Fruit fly (Drosophila melanogaster): ENCODE results near the gene FucT6.

Gene FucT6

dm6 chrX:11660476-11660875, 49.3 kb downstream of the FucT6 start (continued):
- no peak for TF ChIP-seq ERR (GFP tag; optimal IDR thresholded peaks at IDR 0.05)
- no peak for TF ChIP-seq CG6254 (GFP tag; optimal IDR thresholded peaks at IDR 0.05)
- TF ChIP-seq otp (GFP tag; IDR thresholded peaks at IDR 0.05): no peak
- peak; percentile 80 for TF ChIP-seq Asciz (GFP tag; optimal IDR thresholded peaks at IDR 0.05)
- peak; percentile 32 for TF ChIP-seq CG13296 (GFP tag; optimal IDR thresholded peaks at IDR 0.05)
- no peak for TF ChIP-seq Optix (GFP tag; IDR thresholded peaks at IDR 0.05)
- TF ChIP-seq hkb (optimal IDR thresholded peaks at IDR 0.05): no peak
- TF ChIP-seq hkb (GFP tag; IDR thresholded peaks at IDR 0.05): peak; percentile 58; the same call in 1 of the 2 replicates
- peak; percentile 13 for TF ChIP-seq CG8281 (tag; optimal IDR thresholded peaks at IDR 0.05)
- TF ChIP-seq Jarid2 (GFP tag; optimal IDR thresholded peaks at IDR 0.05): no peak
- peak; percentile 27 for TF ChIP-seq Camta (GFP tag; optimal IDR thresholded peaks at IDR 0.05)
- no peak for TF ChIP-seq ham (GFP tag; IDR thresholded peaks at IDR 0.05)
- no peak for TF ChIP-seq z (GFP tag; IDR thresholded peaks at IDR 0.05)
- peak; percentile 83 for TF ChIP-seq ATbp (GFP tag; optimal IDR thresholded peaks at IDR 0.05)
- TF ChIP-seq CG7963 (GFP tag; IDR thresholded peaks at IDR 0.05; ENCODE audit: partially characterized antibody): no peak
- no peak for TF ChIP-seq cg (GFP tag; optimal IDR thresholded peaks at IDR 0.05)
- peak; percentile 47 for TF ChIP-seq CG11504 (tag; optimal IDR thresholded peaks at IDR 0.05)
- no peak for TF ChIP-seq CG3281 (GFP tag; optimal IDR thresholded peaks at IDR 0.05)
- no peak for TF ChIP-seq trem (tag; optimal IDR thresholded peaks at IDR 0.05)
- no peak for TF ChIP-seq sob (GFP tag; IDR thresholded peaks at IDR 0.05)
- no peak for TF ChIP-seq Bteb2 (GFP tag; optimal IDR thresholded peaks at IDR 0.05)
- peak; percentile 17 for TF ChIP-seq CG12391 (tag; optimal IDR thresholded peaks at IDR 0.05)
- TF ChIP-seq Meics (GFP tag; optimal IDR thresholded peaks at IDR 0.05): peak; percentile 9
- TF ChIP-seq jing (GFP tag; optimal IDR thresholded peaks at IDR 0.05): no peak
- TF ChIP-seq crol (GFP tag; IDR thresholded peaks at IDR 0.05): no peak
- no peak for TF ChIP-seq Antp (GFP tag; optimal IDR thresholded peaks at IDR 0.05)
- TF ChIP-seq sisA (GFP tag; IDR thresholded peaks at IDR 0.05): no peak
- TF ChIP-seq oc (tag; optimal IDR thresholded peaks at IDR 0.05): peak; percentile 52
- no peak for TF ChIP-seq Oli (tag; optimal IDR thresholded peaks at IDR 0.05)
- no peak for TF ChIP-seq Xbp1 (GFP tag; optimal IDR thresholded peaks at IDR 0.05)
- 0 out of 2 replicates have a peak, but pooled peaks have one; percentile 31 for TF ChIP-seq CG14441 (GFP tag; IDR thresholded peaks at IDR 0.05)
- TF ChIP-seq CG11093 (GFP tag; IDR thresholded peaks at IDR 0.05): no peak
- TF ChIP-seq CG33213 (GFP tag; optimal IDR thresholded peaks at IDR 0.05): peak; percentile 19
- TF ChIP-seq CG6689 (GFP tag; IDR thresholded peaks at IDR 0.05): no peak
- peak; percentile 33 for TF ChIP-seq CG18262 (tag; optimal IDR thresholded peaks at IDR 0.05)
- no peak for TF ChIP-seq Nf-YC (tag; optimal IDR thresholded peaks at IDR 0.05)
- TF ChIP-seq CG12744 (GFP tag; optimal IDR thresholded peaks at IDR 0.05): no peak
- TF ChIP-seq CG7786 (GFP tag; optimal IDR thresholded peaks at IDR 0.05): no peak
- peak; percentile 36 for TF ChIP-seq CG4328 (GFP tag; optimal IDR thresholded peaks at IDR 0.05)
- TF ChIP-seq CG13424 (tag; optimal IDR thresholded peaks at IDR 0.05): peak; percentile 12
- TF ChIP-seq B-H2 (GFP tag; optimal IDR thresholded peaks at IDR 0.05): no peak
- no peak for TF ChIP-seq Mrtf (GFP tag; IDR thresholded peaks at IDR 0.05)
- no peak for TF ChIP-seq gt (GFP tag; IDR thresholded peaks at IDR 0.05)
- TF ChIP-seq sd (tag; optimal IDR thresholded peaks at IDR 0.05): no peak
- TF ChIP-seq Taf1 (GFP tag; IDR thresholded peaks at IDR 0.05): no peak
- no peak for TF ChIP-seq CG7745 (tag; optimal IDR thresholded peaks at IDR 0.05)
- peak; percentile 55 for TF ChIP-seq odd (GFP tag; optimal IDR thresholded peaks at IDR 0.05)
- TF ChIP-seq CoRest (tag; optimal IDR thresholded peaks at IDR 0.05): no peak
- no peak for TF ChIP-seq tx (GFP tag; optimal IDR thresholded peaks at IDR 0.05)
- peak; percentile 13 for TF ChIP-seq p53 (GFP tag; optimal IDR thresholded peaks at IDR 0.05)
- TF ChIP-seq CG2678 (tag; optimal IDR thresholded peaks at IDR 0.05): peak; percentile 54
- TF ChIP-seq CG13894 (tag; optimal IDR thresholded peaks at IDR 0.05): no peak

Measured in whole organism, embryonic.